Fruit fly (Drosophila melanogaster) whole organism, embryonic: ENCODE measurements around the gene Mis12.

Source experiments
- Asciz ChIP-seq: fragments of 200-800 bp; sonication (Bioruptor generic); optimal IDR thresholded peaks from 2 replicates; lab custom pipeline; 2017; ENCODE audit warnings: missing biosample characterization, mild to moderate bottlenecking, missing genetic modification characterization, missing genetic modification reagents
- Bteb2 ChIP-seq: fragments of 200-800 bp; sonication (Bioruptor generic); optimal IDR thresholded peaks from 2 replicates; lab custom pipeline; 2016; ENCODE audit warnings: missing biosample characterization, missing genetic modification characterization
- C15 ChIP-seq: fragments of 200-800 bp; sonication (Bioruptor generic); IDR thresholded peaks from 3 replicates; pipeline ENCODE4 v1.3.6; 2022; ENCODE audit warnings: missing biosample characterization, missing genetic modification characterization
- CG10209 ChIP-seq: fragments of 200-800 bp; sonication (Bioruptor generic); optimal IDR thresholded peaks from 3 replicates; lab custom pipeline; 2017; ENCODE audit warnings: missing biosample characterization, mild to moderate bottlenecking, missing genetic modification characterization, missing genetic modification reagents
- CG11696 ChIP-seq: fragments of 200-800 bp; sonication (Bioruptor generic); IDR thresholded peaks from 2 replicates; pipeline ENCODE4 v1.3.6; 2022; ENCODE audit warnings: missing biosample characterization, missing genetic modification characterization
- CG12236 ChIP-seq: fragments of 200-800 bp; sonication (Bioruptor generic); optimal IDR thresholded peaks from 2 replicates; lab custom pipeline; 2016; ENCODE audit warnings: missing biosample characterization, missing genetic modification characterization
- CG13123 ChIP-seq: fragments of 200-800 bp; sonication (Bioruptor generic); optimal IDR thresholded peaks from 2 replicates; lab custom pipeline; 2016; ENCODE audit warnings: missing biosample characterization, missing genetic modification characterization
- CG14050 ChIP-seq: fragments of 200-800 bp; sonication (Bioruptor generic); IDR thresholded peaks from 3 replicates; pipeline ENCODE4 v1.3.6; 2022; ENCODE audit warnings: missing biosample characterization, missing genetic modification characterization
- CG1602 ChIP-seq: fragments of 200-800 bp; sonication (Bioruptor generic); optimal IDR thresholded peaks from 3 replicates; lab custom pipeline; 2016; ENCODE audit warnings: missing biosample characterization, missing genetic modification characterization
- CG16813 ChIP-seq: fragments of 200-800 bp; sonication (Bioruptor generic); IDR thresholded peaks from 3 replicates; pipeline ENCODE4 v1.3.6; 2022; ENCODE audit warnings: missing biosample characterization, missing genetic modification characterization; ENCODE audit not compliant: partially characterized antibody
- CG16815 ChIP-seq: fragments of 200-800 bp; sonication (Bioruptor generic); optimal IDR thresholded peaks from 3 replicates; lab custom pipeline; 2017; ENCODE audit warnings: missing biosample characterization, mild to moderate bottlenecking, missing genetic modification characterization
- CG17361 ChIP-seq: fragments of 200-800 bp; sonication (Bioruptor generic); IDR thresholded peaks from 3 replicates; pipeline ENCODE4 v1.3.6; 2022; ENCODE audit warnings: missing biosample characterization, missing genetic modification characterization
- CG17568 ChIP-seq: fragments of 200-800 bp; sonication (Bioruptor generic); optimal IDR thresholded peaks from 2 replicates; lab custom pipeline; 2018; ENCODE audit warnings: missing biosample characterization, mild to moderate bottlenecking, missing genetic modification characterization, moderate library complexity
- CG17612 ChIP-seq: fragments of 200-800 bp; sonication (Bioruptor generic); IDR thresholded peaks from 2 replicates; pipeline ENCODE4 v1.3.6; 2022; ENCODE audit warnings: missing biosample characterization, missing genetic modification characterization
- CG2129 ChIP-seq: fragments of 200-800 bp; sonication (Bioruptor generic); IDR thresholded peaks from 2 replicates; pipeline ENCODE4 v1.3.6; 2022; ENCODE audit warnings: missing biosample characterization, missing genetic modification characterization; ENCODE audit not compliant: partially characterized antibody
- CG30020 ChIP-seq: fragments of 200-800 bp; optimal IDR thresholded peaks from 2 replicates; lab custom pipeline; 2019; ENCODE audit warnings: missing biosample characterization, mild to moderate bottlenecking, missing genetic modification characterization, moderate library complexity
- CG6654 ChIP-seq: fragments of 200-800 bp; sonication (Bioruptor generic); optimal IDR thresholded peaks from 2 replicates; lab custom pipeline; 2017; ENCODE audit warnings: missing biosample characterization, mild to moderate bottlenecking, missing genetic modification characterization
- CG6813 ChIP-seq: fragments of 200-800 bp; sonication (Bioruptor generic); optimal IDR thresholded peaks from 2 replicates; lab custom pipeline; 2017; ENCODE audit warnings: missing biosample characterization, missing genetic modification characterization, mild to moderate bottlenecking, moderate library complexity, missing genetic modification reagents
- CG7745 ChIP-seq: fragments of 200-800 bp; sonication (Bioruptor generic); optimal IDR thresholded peaks from 2 replicates; lab custom pipeline; 2018; ENCODE audit warnings: missing biosample characterization, mild to moderate bottlenecking, missing genetic modification characterization, moderate library complexity
- CG8765 ChIP-seq: fragments of 200-800 bp; sonication (Bioruptor generic); IDR thresholded peaks from 2 replicates; pipeline ENCODE4 v1.3.6; 2022; ENCODE audit warnings: missing biosample characterization, missing genetic modification characterization
- CG9215 ChIP-seq: fragments of 200-800 bp; sonication (Bioruptor generic); IDR thresholded peaks from 2 replicates; pipeline ENCODE4 v1.3.6; 2022; ENCODE audit warnings: missing biosample characterization, missing genetic modification characterization
- CG9817 ChIP-seq: fragments of 200-800 bp; sonication (Bioruptor generic); optimal IDR thresholded peaks from 2 replicates; lab custom pipeline; 2018; ENCODE audit warnings: missing biosample characterization, mild to moderate bottlenecking, missing genetic modification characterization, moderate library complexity
- CG9876 ChIP-seq: fragments of 200-800 bp; sonication (Bioruptor generic); optimal IDR thresholded peaks from 2 replicates; lab custom pipeline; 2016; ENCODE audit warnings: missing biosample characterization, missing genetic modification characterization
- CG9932 ChIP-seq: fragments of 200-800 bp; sonication (Bioruptor generic); IDR thresholded peaks from 2 replicates; pipeline ENCODE4 v1.3.6; 2022; ENCODE audit warnings: missing biosample characterization, missing genetic modification characterization
- Camta ChIP-seq: fragments of 200-800 bp; sonication (Bioruptor generic); optimal IDR thresholded peaks from 2 replicates; lab custom pipeline; 2016; ENCODE audit warnings: missing biosample characterization, missing genetic modification characterization
- Deaf1 ChIP-seq: fragments of 200-800 bp; optimal IDR thresholded peaks from 3 replicates; lab custom pipeline; 2019; ENCODE audit warnings: missing biosample characterization, mild to moderate bottlenecking, missing genetic modification characterization, moderate library complexity
- Dek ChIP-seq: fragments of 200-800 bp; sonication (Bioruptor generic); optimal IDR thresholded peaks from 3 replicates; lab custom pipeline; 2019; ENCODE audit warnings: missing biosample characterization, mild to moderate bottlenecking, missing genetic modification characterization, moderate library complexity
- Fer2 ChIP-seq: fragments of 200-800 bp; sonication (Bioruptor generic); optimal IDR thresholded peaks from 2 replicates; lab custom pipeline; 2018; ENCODE audit warnings: missing biosample characterization, mild to moderate bottlenecking, missing genetic modification characterization, moderate library complexity
- HLH54F ChIP-seq: fragments of 200-800 bp; sonication (Bioruptor generic); optimal IDR thresholded peaks from 3 replicates; lab custom pipeline; 2016; ENCODE audit warnings: missing biosample characterization, missing genetic modification characterization
- Hsf ChIP-seq: fragments of 200-800 bp; sonication (Bioruptor generic); optimal IDR thresholded peaks from 3 replicates; lab custom pipeline; 2016; ENCODE audit warnings: missing biosample characterization, missing genetic modification characterization
- MTF-1 ChIP-seq: fragments of 200-800 bp; sonication (Bioruptor generic); optimal IDR thresholded peaks from 2 replicates; lab custom pipeline; 2018; ENCODE audit warnings: missing biosample characterization, mild to moderate bottlenecking, missing genetic modification characterization, borderline replicate concordance
- NFAT ChIP-seq: fragments of 200-800 bp; sonication (Bioruptor generic); IDR thresholded peaks from 2 replicates; pipeline ENCODE4 v1.3.6; 2022; ENCODE audit warnings: missing biosample characterization, missing genetic modification characterization
- Pdp1 ChIP-seq, 2 experiments: fragments of 200-800 bp; sonication (Bioruptor generic); optimal IDR thresholded peaks; 3 replicates each; lab custom pipeline; 2016; ENCODE audit warnings: missing biosample characterization in 2 of 2, missing genetic modification characterization in 2 of 2, mild to moderate bottlenecking in 1 of 2, moderate library complexity in 1 of 2
- Rfx ChIP-seq: fragments of 200-800 bp; sonication (Bioruptor generic); IDR thresholded peaks from 2 replicates; pipeline ENCODE4 v1.3.6; 2022; ENCODE audit warnings: missing biosample characterization, missing genetic modification characterization
- ase ChIP-seq: fragments of 200-800 bp; sonication (Bioruptor generic); IDR thresholded peaks from 3 replicates; pipeline ENCODE4 v1.3.6; 2022; ENCODE audit warnings: missing biosample characterization, missing genetic modification characterization
- bcd ChIP-seq: fragments of 200-800 bp; sonication (Bioruptor generic); optimal IDR thresholded peaks from 2 replicates; lab custom pipeline; 2017; ENCODE audit warnings: missing biosample characterization, mild to moderate bottlenecking, missing genetic modification characterization
- chm ChIP-seq: fragments of 200-800 bp; sonication (Bioruptor generic); IDR thresholded peaks from 2 replicates; pipeline ENCODE4 v1.3.6; 2022; ENCODE audit warnings: missing biosample characterization, missing genetic modification characterization
- crc ChIP-seq: fragments of 200-800 bp; sonication (Bioruptor generic); optimal IDR thresholded peaks from 2 replicates; lab custom pipeline; 2016; ENCODE audit warnings: missing biosample characterization, missing genetic modification characterization
- gcm ChIP-seq: fragments of 200-800 bp; sonication (Bioruptor generic); optimal IDR thresholded peaks from 2 replicates; lab custom pipeline; 2019; ENCODE audit warnings: missing biosample characterization, mild to moderate bottlenecking, missing genetic modification characterization, moderate library complexity
- gcm2 ChIP-seq: fragments of 200-800 bp; sonication (Bioruptor generic); optimal IDR thresholded peaks from 2 replicates; lab custom pipeline; 2016; ENCODE audit warnings: missing biosample characterization, missing genetic modification characterization
- gsb ChIP-seq: fragments of 200-800 bp; sonication (Bioruptor generic); IDR thresholded peaks from 2 replicates; pipeline ENCODE4 v1.3.6; 2022; ENCODE audit warnings: missing biosample characterization, missing genetic modification characterization
- gsb-n ChIP-seq: fragments of 200-800 bp; sonication (Bioruptor generic); optimal IDR thresholded peaks from 3 replicates; lab custom pipeline; 2018; ENCODE audit warnings: missing biosample characterization, mild to moderate bottlenecking, missing genetic modification characterization
- mam ChIP-seq: fragments of 200-800 bp; sonication (Bioruptor generic); optimal IDR thresholded peaks from 3 replicates; lab custom pipeline; 2016; ENCODE audit warnings: missing biosample characterization, missing genetic modification characterization
- nerfin-2 ChIP-seq: fragments of 200-800 bp; sonication (Bioruptor generic); IDR thresholded peaks from 2 replicates; pipeline ENCODE4 v1.3.6; 2022; ENCODE audit warnings: missing biosample characterization, missing genetic modification characterization; ENCODE audit not compliant: partially characterized antibody
- slbo ChIP-seq: fragments of 200-800 bp; sonication (Bioruptor generic); IDR thresholded peaks from 2 replicates; pipeline ENCODE4 v1.3.6; 2022; ENCODE audit warnings: missing biosample characterization, missing genetic modification characterization
- sr ChIP-seq: fragments of 200-800 bp; sonication (Bioruptor generic); IDR thresholded peaks from 3 replicates; pipeline ENCODE4 v1.3.6; 2022; ENCODE audit warnings: missing biosample characterization, missing genetic modification characterization
- tio ChIP-seq: fragments of 200-800 bp; sonication (Bioruptor generic); optimal IDR thresholded peaks from 2 replicates; lab custom pipeline; 2017; ENCODE audit warnings: missing biosample characterization, missing genetic modification characterization, inconsistent platforms
- zen ChIP-seq: fragments of 200-800 bp; sonication (Bioruptor generic); optimal IDR thresholded peaks from 3 replicates; lab custom pipeline; 2018; ENCODE audit warnings: missing biosample characterization, mild to moderate bottlenecking, missing genetic modification characterization, moderate library complexity
- zfh1 ChIP-seq: fragments of 200-800 bp; sonication (Bioruptor generic); IDR thresholded peaks from 3 replicates; pipeline ENCODE4 v1.3.6; 2022; ENCODE audit warnings: missing biosample characterization, missing genetic modification characterization

Mis12 gene

dm6 chr3L:6988942-6989569 lies 20.2 kb upstream of the Mis12 start (continued):
- TF ChIP-seq NFAT (GFP tag; lab: Robert Waterston, UW): peak; percentile 53
- TF ChIP-seq Deaf1 (tag; lab: Kevin White, UChicago): peak; percentile 88
- no peak for TF ChIP-seq CG12236 (GFP tag; lab: Kevin White, UChicago)
- no peak for TF ChIP-seq nerfin-2
- peak; percentile 36 for TF ChIP-seq CG9876
- TF ChIP-seq CG17568 (GFP tag; lab: Kevin White, UChicago): peak; percentile 24
- TF ChIP-seq Fer2 (tag; lab: Kevin White, UChicago): peak; percentile 68
- TF ChIP-seq CG13123 (GFP tag; lab: Kevin White, UChicago): peak; percentile 64
- TF ChIP-seq tio: peak; percentile 89
- TF ChIP-seq zfh1: peak; percentile 78; the same call in 2 of the 3 replicates
- TF ChIP-seq CG9215 (GFP tag; lab: Robert Waterston, UW): peak; percentile 91
- peak; percentile 15 for TF ChIP-seq crc
- no peak for TF ChIP-seq CG7745 (tag; lab: Kevin White, UChicago)
- peak; percentile 90 for TF ChIP-seq gsb-n
- TF ChIP-seq zen (tag; lab: Kevin White, UChicago): peak; percentile 88
- peak; percentile 52; the same call in 1 of the 2 replicates for TF ChIP-seq CG17612 (GFP tag; lab: Robert Waterston, UW)
- TF ChIP-seq CG2129 (GFP tag; lab: Robert Waterston, UW): no peak
- TF ChIP-seq HLH54F (GFP tag; lab: Kevin White, UChicago): peak; percentile 34
- peak; percentile 79 for TF ChIP-seq Camta (GFP tag; lab: Kevin White, UChicago)
- TF ChIP-seq C15 (GFP tag; lab: Robert Waterston, UW): peak; percentile 69; the same call in 1 of the 3 replicates
- peak; percentile 82 for TF ChIP-seq gcm
- peak; percentile 81 for TF ChIP-seq CG9817 (tag; lab: Kevin White, UChicago)
- TF ChIP-seq mam (GFP tag; lab: Kevin White, UChicago): peak; percentile 77
- peak; percentile 75 for TF ChIP-seq CG30020 (tag; lab: Kevin White, UChicago)
- TF ChIP-seq chm (GFP tag; lab: Robert Waterston, UW): peak; percentile 15; the same call in 1 of the 2 replicates
- peak; percentile 71 for TF ChIP-seq Hsf (GFP tag; lab: Kevin White, UChicago)
- peak; percentile 90 for TF ChIP-seq Rfx
- no peak for TF ChIP-seq gcm2 (GFP tag; lab: Kevin White, UChicago)
- peak; percentile 58 for TF ChIP-seq MTF-1 (GFP tag; lab: Kevin White, UChicago)
- TF ChIP-seq CG16813 (GFP tag; lab: Robert Waterston, UW): no peak
- peak; percentile 65 for TF ChIP-seq ase (GFP tag; lab: Robert Waterston, UW)
- TF ChIP-seq Dek (tag; lab: Kevin White, UChicago): peak; percentile 83
- peak; percentile 85 for TF ChIP-seq CG6654 (GFP tag; lab: Kevin White, UChicago)
- peak; percentile 47 for TF ChIP-seq Bteb2
- TF ChIP-seq CG16815 (GFP tag; lab: Kevin White, UChicago): peak; percentile 92
- TF ChIP-seq sr: peak; percentile 45; the same call in 2 of the 3 replicates
- peak; percentile 66; the same call in 1 of the 2 replicates for TF ChIP-seq gsb (GFP tag; lab: Robert Waterston, UW)
- TF ChIP-seq Asciz (GFP tag; lab: Kevin White, UChicago): peak; percentile 95
- TF ChIP-seq Pdp1 (GFP tag; optimal IDR thresholded peaks at IDR 0.05; lab: Kevin White, UChicago): peak; percentile 80 to 82
- peak; percentile 54; the same call in 2 of the 3 replicates for TF ChIP-seq CG14050
- peak; percentile 100 for TF ChIP-seq CG17361
- TF ChIP-seq CG11696 (GFP tag; lab: Robert Waterston, UW): 0 out of 2 replicates have a peak, but pooled peaks have one; percentile 37
- peak; percentile 80 for TF ChIP-seq slbo (GFP tag; lab: Robert Waterston, UW)
- TF ChIP-seq CG9932 (GFP tag; lab: Robert Waterston, UW): peak; percentile 78
- TF ChIP-seq bcd (GFP tag; lab: Kevin White, UChicago): peak; percentile 96
- peak; percentile 87 for TF ChIP-seq CG1602 (GFP tag; lab: Kevin White, UChicago)
- TF ChIP-seq CG10209: peak; percentile 94
- TF ChIP-seq CG6813 (GFP tag; lab: Kevin White, UChicago): peak; percentile 88
- peak; percentile 32 for TF ChIP-seq CG8765 (GFP tag; lab: Robert Waterston, UW)
